Worm (Caenorhabditis elegans): ENCODE data around the gene xbx-4.

DNA sequence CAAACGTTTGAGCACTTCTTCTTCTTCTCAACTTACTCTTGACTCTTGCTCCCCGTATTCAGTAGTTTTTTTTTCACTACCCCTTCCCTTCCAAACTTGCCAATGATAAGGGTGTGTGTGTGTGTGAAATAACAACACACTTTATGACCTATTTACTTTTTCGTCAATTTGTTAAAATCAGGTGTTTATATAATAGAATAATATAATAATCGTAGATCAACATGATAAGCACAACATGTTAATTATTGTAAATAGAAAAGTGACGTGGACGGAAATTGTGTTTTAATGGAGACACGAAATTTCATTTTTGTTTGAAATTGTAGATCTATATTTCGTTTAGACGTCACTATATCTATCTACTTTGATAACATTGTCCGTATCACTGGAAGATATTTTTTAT, 34.1 kb upstream of the xbx-4 start:
- TF ChIP-seq him-1 (tag; optimal IDR thresholded peaks at IDR 0.05) (no peak), dao-5 (tag; optimal IDR thresholded peaks at IDR 0.05) (no peak)

Measured in whole organism, L4/young adult.